Worm (Caenorhabditis elegans): ENCODE measurements around the gene K08E5.6.

ce11 chrIII:10150710-10151109 lies 9.9 kb downstream of the K08E5.6 start:
- TF ChIP-seq nhr-47 (tag; optimal IDR thresholded peaks at IDR 0.05) (peak; percentile 61), skn-1 (tag; optimal IDR thresholded peaks at IDR 0.05) (no peak), nhr-71 (tag; optimal IDR thresholded peaks at IDR 0.05) (peak; percentile 67), unc-130 (tag; optimal IDR thresholded peaks at IDR 0.05) (no peak), nhr-237 (tag; optimal IDR thresholded peaks at IDR 0.05) (no peak), pqm-1 (tag; optimal IDR thresholded peaks at IDR 0.05) (no peak), hlh-4 (tag; optimal IDR thresholded peaks at IDR 0.05) (no peak), ama-1 (optimal IDR thresholded peaks at IDR 0.05) (no peak), efl-1 (optimal IDR thresholded peaks at IDR 0.05) (no peak), efl-1 (GFP tag; optimal IDR thresholded peaks at IDR 0.05 in 1 of 2) (peak in 1 of 2 experiments; percentile 80), aha-1 (tag; optimal IDR thresholded peaks at IDR 0.05) (no peak), efl-3 (GFP tag; optimal IDR thresholded peaks at IDR 0.05) (no peak), lin-39 (tag; optimal IDR thresholded peaks at IDR 0.05) (no peak)

Measured in whole organism, L1 larva.